Fruit fly (Drosophila melanogaster) S2 (cell line): ENCODE results near the gene Lsd-2.

ENCODE experiments used
- CG8478 ChIP-seq: fragments of >200 bp; optimal IDR thresholded peaks from 2 replicates; lab custom pipeline; 2018
- CTCF ChIP-seq, 2 experiments: fragments of >200 bp; optimal IDR thresholded peaks; 2 replicates each; lab custom pipeline; 2018

dm6 chrX:15079163-15079809, 3.3 kb upstream of the Lsd-2 start:
- TF ChIP-seq CTCF (optimal IDR thresholded peaks at IDR 0.05; lab: Kevin White, UChicago) (no peak), CG8478 (no peak)
